Fruit fly (Drosophila melanogaster): ENCODE data around the gene CG3792.

CG3792 gene

dm6 chr2L:4997401-4998259, 20.5 kb downstream of the CG3792 start (continued):
- TF ChIP-seq CG2712 (tag; optimal IDR thresholded peaks at IDR 0.05) (peak; percentile 99), Eip74EF (GFP tag; optimal IDR thresholded peaks at IDR 0.05) (peak; percentile 91 to 97), CG12219 (GFP tag; optimal IDR thresholded peaks at IDR 0.05) (peak; percentile 99), Dfd (GFP tag; optimal IDR thresholded peaks at IDR 0.05) (peak; percentile 58 to 81), CG15479 (GFP tag; optimal IDR thresholded peaks at IDR 0.05) (no peak), gcm (GFP tag; optimal IDR thresholded peaks at IDR 0.05) (peak; percentile 99), psq (GFP tag; optimal IDR thresholded peaks at IDR 0.05) (peak; percentile 95), CG7745 (tag; optimal IDR thresholded peaks at IDR 0.05) (peak; percentile 88), Hr3 (GFP tag; optimal IDR thresholded peaks at IDR 0.05) (peak; percentile 99), tgo (GFP tag; IDR thresholded peaks at IDR 0.05) (peak; percentile 99), CG10366 (GFP tag; IDR thresholded peaks at IDR 0.05) (peak; percentile 99), btn (GFP tag; optimal IDR thresholded peaks at IDR 0.05) (peak; percentile 99), GATAe (GFP tag; conservative IDR thresholded peaks at IDR 0.05) (peak; percentile 96), gt (GFP tag; IDR thresholded peaks at IDR 0.05) (peak; percentile 98), CG12071 (GFP tag; optimal IDR thresholded peaks at IDR 0.05) (peak; percentile 99), CG7987 (GFP tag; optimal IDR thresholded peaks at IDR 0.05) (peak; percentile 97), slou (GFP tag; optimal IDR thresholded peaks at IDR 0.05) (peak; percentile 98), MESR4 (GFP tag; optimal IDR thresholded peaks at IDR 0.05) (peak; percentile 85), YL-1 (GFP tag; optimal IDR thresholded peaks at IDR 0.05) (peak; percentile 97), odd (GFP tag; optimal IDR thresholded peaks at IDR 0.05) (peak; percentile 97), CG6813 (GFP tag; optimal IDR thresholded peaks at IDR 0.05) (peak; percentile 99), CG9932 (GFP tag; IDR thresholded peaks at IDR 0.05) (peak; percentile 100), stwl (tag; optimal IDR thresholded peaks at IDR 0.05) (peak; percentile 81), pzg (GFP tag; optimal IDR thresholded peaks at IDR 0.05) (peak; percentile 41), Hr78 (GFP tag; optimal IDR thresholded peaks at IDR 0.05) (peak in 1 of 2 experiments; percentile 97), CG3726 (GFP tag; IDR thresholded peaks at IDR 0.05) (peak; percentile 99), CG10147 (GFP tag; optimal IDR thresholded peaks at IDR 0.05) (peak; percentile 97), bigmax (GFP tag; optimal IDR thresholded peaks at IDR 0.05) (peak; percentile 80), gcm2 (GFP tag; optimal IDR thresholded peaks at IDR 0.05) (peak; percentile 97), CG6683 (GFP tag; optimal IDR thresholded peaks at IDR 0.05) (peak; percentile 97), hbn (GFP tag; IDR thresholded peaks at IDR 0.05; ENCODE audit: partially characterized antibody) (peak; percentile 15; the same call in 1 of the 2 replicates), bsh (GFP tag; optimal IDR thresholded peaks at IDR 0.05) (peak; percentile 98 to 99), Doc3 (GFP tag; IDR thresholded peaks at IDR 0.05; ENCODE audit: partially characterized antibody) (no peak; the same call in 2 of the 3 replicates), Meics (GFP tag; optimal IDR thresholded peaks at IDR 0.05) (peak; percentile 99), CG17328 (GFP tag; IDR thresholded peaks at IDR 0.05) (peak; percentile 99), CG14965 (GFP tag; optimal IDR thresholded peaks at IDR 0.05; ENCODE audit: borderline replicate concordance) (peak; percentile 92), so (GFP tag; IDR thresholded peaks at IDR 0.05) (peak; percentile 99), gsb-n (tag; optimal IDR thresholded peaks at IDR 0.05) (peak; percentile 99), Hr39 (optimal IDR thresholded peaks at IDR 0.05) (no peak), CG4360 (GFP tag; IDR thresholded peaks at IDR 0.05) (peak; percentile 92), crol (GFP tag; IDR thresholded peaks at IDR 0.05) (peak; percentile 96), CG10654 (GFP tag; optimal IDR thresholded peaks at IDR 0.05) (peak; percentile 99), br (optimal IDR thresholded peaks at IDR 0.05) (no peak), CG16815 (GFP tag; optimal IDR thresholded peaks at IDR 0.05) (peak; percentile 99), eve (GFP tag; optimal IDR thresholded peaks at IDR 0.05) (peak; percentile 40 to 97), CG13424 (tag; optimal IDR thresholded peaks at IDR 0.05) (peak; percentile 99)
